Worm (Caenorhabditis elegans): ENCODE measurements around the gene T18D3.1.
A peak's percentile ranks its signal among the peaks of the same experiment; 100 is the strongest.

ce11 chrX:12452143-12452570 lies 2.4 kb upstream of the T18D3.1 start:
- TF ChIP-seq him-1 (tag; optimal IDR thresholded peaks at IDR 0.05) (peak; percentile 87), W03F9.2 (tag; optimal IDR thresholded peaks at IDR 0.05) (no peak)
